Worm (Caenorhabditis elegans) whole organism, L3 larva: ENCODE results near the gene bath-1.
"Not testable (repeated sequence)": the region's sequence is repeated elsewhere in the genome, so short reads cannot be mapped to it uniquely, and the experiment has no call there.

Experiments
- R02D3.7 ChIP-seq: fragments of 150-350 bp; optimal IDR thresholded peaks from 2 replicates; lab custom pipeline; 2014; ENCODE audit warnings: missing biosample characterization, missing genetic modification characterization
- ZK546.5 ChIP-seq: sonication (generic microtip); optimal IDR thresholded peaks from 2 replicates; lab custom pipeline; 2017; ENCODE audit warnings: missing biosample characterization, missing genetic modification characterization
- aly-2 ChIP-seq: fragments of 150-350 bp; optimal IDR thresholded peaks from 2 replicates; lab custom pipeline; 2014; ENCODE audit warnings: missing biosample characterization, missing genetic modification characterization
- ceh-16 ChIP-seq: sonication (generic microtip); optimal IDR thresholded peaks from 2 replicates; lab custom pipeline; 2017; ENCODE audit warnings: missing biosample characterization, missing genetic modification characterization
- ceh-28 ChIP-seq: fragments of 150-350 bp; optimal IDR thresholded peaks from 2 replicates; lab custom pipeline; 2014; ENCODE audit warnings: missing biosample characterization, missing genetic modification reagents, missing genetic modification characterization
- daf-12 ChIP-seq: fragments of 150-350 bp; optimal IDR thresholded peaks from 2 replicates; lab custom pipeline; 2014; ENCODE audit warnings: missing biosample characterization, missing genetic modification reagents, missing genetic modification characterization
- egl-27 ChIP-seq: sonication (generic microtip); optimal IDR thresholded peaks from 4 replicates; lab custom pipeline; 2017; ENCODE audit warnings: missing biosample characterization, missing genetic modification reagents, missing genetic modification characterization
- egl-5 ChIP-seq: fragments of 150-350 bp; optimal IDR thresholded peaks from 2 replicates; lab custom pipeline; 2017; ENCODE audit warnings: missing biosample characterization, missing genetic modification reagents, missing genetic modification characterization, inconsistent platforms
- elt-1 ChIP-seq: fragments of 150-350 bp; optimal IDR thresholded peaks from 2 replicates; lab custom pipeline; 2014; ENCODE audit warnings: missing biosample characterization, missing genetic modification characterization
- elt-2 ChIP-seq: sonication (generic microtip); optimal IDR thresholded peaks from 2 replicates; lab custom pipeline; 2016; ENCODE audit warnings: missing genetic modification reagents, mild to moderate bottlenecking, missing genetic modification characterization, missing compliant biosample characterization
- fkh-2 ChIP-seq: fragments of 150-350 bp; optimal IDR thresholded peaks from 2 replicates; lab custom pipeline; 2014; ENCODE audit warnings: missing biosample characterization, missing genetic modification reagents, missing genetic modification characterization
- hmg-11 ChIP-seq: sonication (generic microtip); optimal IDR thresholded peaks from 2 replicates; lab custom pipeline; 2016; ENCODE audit warnings: missing genetic modification characterization, missing compliant biosample characterization
- lin-15B ChIP-seq: fragments of 150-350 bp; optimal IDR thresholded peaks from 2 replicates; lab custom pipeline; 2014; ENCODE audit warnings: missing biosample characterization, missing genetic modification characterization
- lin-39 ChIP-seq: fragments of 150-350 bp; optimal IDR thresholded peaks from 2 replicates; lab custom pipeline; 2018; ENCODE audit warnings: missing biosample characterization, missing genetic modification reagents, missing genetic modification characterization
- lsy-12 ChIP-seq: sonication (generic microtip); optimal IDR thresholded peaks from 2 replicates; lab custom pipeline; 2016; ENCODE audit warnings: mild to moderate bottlenecking, missing genetic modification characterization, missing compliant biosample characterization
- mml-1 ChIP-seq: fragments of 150-350 bp; sonication (generic microtip); optimal IDR thresholded peaks from 3 replicates; lab custom pipeline; 2014; ENCODE audit warnings: missing biosample characterization, missing genetic modification characterization
- nfya-1 ChIP-seq: sonication (generic microtip); optimal IDR thresholded peaks from 2 replicates; lab custom pipeline; 2017; ENCODE audit warnings: missing genetic modification characterization, mild to moderate bottlenecking, missing compliant biosample characterization, antibody characterized with exemption, moderate library complexity; ENCODE audit not compliant: insufficient read depth
- nhr-12 ChIP-seq: fragments of 150-350 bp; optimal IDR thresholded peaks from 2 replicates; lab custom pipeline; 2014; ENCODE audit warnings: missing biosample characterization, missing genetic modification characterization
- nhr-237 ChIP-seq: fragments of 150-350 bp; optimal IDR thresholded peaks from 2 replicates; lab custom pipeline; 2014; ENCODE audit warnings: missing biosample characterization, missing genetic modification characterization
- nhr-43 ChIP-seq: sonication (generic microtip); optimal IDR thresholded peaks from 2 replicates; lab custom pipeline; 2016; ENCODE audit warnings: mild to moderate bottlenecking, missing genetic modification characterization, missing compliant biosample characterization; ENCODE audit not compliant: poor library complexity, severe bottlenecking
- nhr-67 ChIP-seq: fragments of 150-350 bp; optimal IDR thresholded peaks from 2 replicates; lab custom pipeline; 2014; ENCODE audit warnings: missing biosample characterization, missing genetic modification characterization
- pha-4 ChIP-seq: fragments of 150-350 bp; optimal IDR thresholded peaks from 2 replicates; lab custom pipeline; 2014; ENCODE audit warnings: missing biosample characterization, missing genetic modification reagents, missing genetic modification characterization
- pqm-1 ChIP-seq: fragments of 150-350 bp; optimal IDR thresholded peaks from 2 replicates; lab custom pipeline; 2017; ENCODE audit warnings: missing biosample characterization, missing genetic modification characterization, inconsistent platforms
- sea-2 ChIP-seq: fragments of 150-350 bp; sonication (generic microtip); optimal IDR thresholded peaks from 4 replicates; lab custom pipeline; 2014; ENCODE audit warnings: missing biosample characterization, missing genetic modification reagents, missing genetic modification characterization
- skn-1 ChIP-seq: fragments of 150-350 bp; optimal IDR thresholded peaks from 2 replicates; lab custom pipeline; 2014; ENCODE audit warnings: missing biosample characterization, missing genetic modification characterization
- tbx-2 ChIP-seq: sonication (generic microtip); optimal IDR thresholded peaks from 2 replicates; lab custom pipeline; 2016; ENCODE audit warnings: mild to moderate bottlenecking, missing genetic modification characterization, missing compliant biosample characterization
- unc-39 ChIP-seq: sonication (generic microtip); optimal IDR thresholded peaks from 4 replicates; lab custom pipeline; 2017; ENCODE audit warnings: missing biosample characterization, missing genetic modification characterization
- unc-62 ChIP-seq: fragments of 150-350 bp; sonication (generic microtip); optimal IDR thresholded peaks from 4 replicates; lab custom pipeline; 2014; ENCODE audit warnings: missing biosample characterization, missing genetic modification reagents, missing genetic modification characterization
- zag-1 ChIP-seq: fragments of 150-350 bp; optimal IDR thresholded peaks from 2 replicates; lab custom pipeline; 2014; ENCODE audit warnings: missing biosample characterization, missing genetic modification characterization
- ztf-11 ChIP-seq: fragments of 150-350 bp; optimal IDR thresholded peaks from 2 replicates; lab custom pipeline; 2014; ENCODE audit warnings: missing biosample characterization, missing genetic modification characterization

Gene bath-1

ce11 chrII:2013856-2014255 is 14.8 kb downstream of the bath-1 start:
- TF ChIP-seq ceh-28 (tag; lab: Kevin White, UChicago) (peak; percentile 76), nhr-67 (tag; lab: Kevin White, UChicago) (no peak)
- TF ChIP-seq, all 47 proteins: peak for 1

- TF ChIP-seq hmg-11: no peak
- no peak for TF ChIP-seq pqm-1 (tag; lab: Kevin White, UChicago)
- TF ChIP-seq lsy-12 (tag; lab: Kevin White, UChicago): no peak
- TF ChIP-seq aly-2 (tag; lab: Kevin White, UChicago): no peak
- no peak for TF ChIP-seq daf-12 (tag; lab: Kevin White, UChicago)
- no peak for TF ChIP-seq lin-15B (tag; lab: Kevin White, UChicago)
- no peak for TF ChIP-seq unc-62 (GFP tag; lab: Kevin White, UChicago)
- TF ChIP-seq sea-2 (GFP tag; lab: Kevin White, UChicago): no peak
- TF ChIP-seq nhr-237 (tag; lab: Kevin White, UChicago): no peak
- TF ChIP-seq tbx-2: no peak
- TF ChIP-seq mml-1 (tag; lab: Kevin White, UChicago): no peak
- TF ChIP-seq lin-39 (tag; lab: Kevin White, UChicago): no peak
- TF ChIP-seq zag-1: no peak
- TF ChIP-seq nhr-43 (tag; lab: Kevin White, UChicago): no peak
- TF ChIP-seq nfya-1: no peak
- no peak for TF ChIP-seq fkh-2 (tag; lab: Kevin White, UChicago)
- no peak for TF ChIP-seq ZK546.5 (tag; lab: Kevin White, UChicago)
- TF ChIP-seq, all 47 proteins: peak for 0
Observed at ce11 chrII:2012698-2013097, 15.9 kb downstream of the bath-1 start, which contains the start of gene F59H6.15. TSS of gene F59H6.15 (plus strand) at chrII:2012998.

DNA sequence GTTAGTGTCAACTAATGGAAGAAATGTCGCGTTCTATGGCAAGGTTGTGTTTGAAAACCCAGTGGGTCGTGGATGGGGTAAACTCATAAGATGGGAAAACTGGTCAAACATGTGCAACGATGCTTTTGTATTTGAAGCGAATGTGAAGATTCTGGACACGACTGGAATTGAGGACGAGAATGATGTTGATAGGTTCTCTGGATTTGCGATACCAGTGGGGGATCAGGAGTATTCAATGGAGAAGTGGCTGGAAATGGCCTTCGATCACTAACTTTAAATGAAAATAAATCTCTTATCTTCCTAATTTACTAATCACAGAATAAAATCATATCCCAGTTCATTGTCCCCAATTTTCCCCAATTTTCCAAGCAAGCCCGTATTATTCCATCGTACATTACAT is 17.4 kb downstream of the bath-1 start:
- TF ChIP-seq lin-39 (tag; lab: Kevin White, UChicago) (no peak), zag-1 (no peak), nhr-12 (tag; lab: Kevin White, UChicago) (no peak), skn-1 (tag; lab: Kevin White, UChicago) (no peak)

DNA sequence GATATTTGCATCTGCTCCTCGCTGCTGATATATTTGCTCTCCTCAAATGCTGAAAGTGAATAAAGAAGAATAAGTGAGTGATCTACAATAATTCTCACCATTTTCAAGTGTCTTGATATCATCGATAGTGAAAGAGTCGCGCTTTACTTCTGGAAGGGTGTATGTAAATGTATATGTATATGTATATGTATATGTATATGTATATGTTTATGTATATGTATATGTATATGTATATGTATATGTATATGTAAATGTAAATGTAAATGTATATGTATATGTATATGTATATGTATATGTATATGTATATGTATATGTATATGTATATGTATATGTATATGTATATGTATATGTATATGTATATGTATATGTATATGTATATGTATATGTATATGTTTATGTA is 27.9 kb downstream of the bath-1 start, which contains the start of gene ceh-84:
TSS of gene ceh-84 (minus strand) at position 101 of the 400 bp plus-strand sequence.
- not testable (repeated sequence) for TF ChIP-seq nhr-43, fkh-2, skn-1 (tag; lab: Kevin White, UChicago)
- TF ChIP-seq, all 47 proteins: peak for 0; not testable (repeated sequence) for 47

- not testable (repeated sequence) for TF ChIP-seq hmg-11; elt-2 (tag; lab: Kevin White, UChicago); mml-1 (tag; lab: Kevin White, UChicago)
Observed at ce11 chrII:1998561-1998960, 30.1 kb downstream of the bath-1 start, which contains the start of gene math-19. TSS of gene math-19 (plus strand) at chrII:1998861.

DNA sequence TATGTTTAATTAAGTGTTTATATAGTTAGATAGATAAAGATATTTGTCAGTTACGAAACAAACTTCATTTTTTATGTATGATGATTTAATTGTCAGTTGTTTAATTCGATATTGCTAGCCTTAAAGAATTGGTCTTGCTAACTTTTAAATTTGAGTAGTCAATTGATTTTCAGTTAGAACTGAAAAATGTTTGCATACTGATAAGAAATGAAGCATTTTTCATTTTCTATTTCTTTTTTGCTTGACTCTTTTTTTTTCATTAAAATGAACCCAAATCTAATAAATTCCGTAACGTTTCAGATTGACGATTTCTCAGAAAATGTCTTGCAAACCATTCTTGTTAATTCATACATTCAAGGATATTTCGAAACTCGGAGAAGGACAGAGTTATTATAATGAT is 32.4 kb downstream of the bath-1 start, which contains the start of gene math-20:
TSS of gene math-20 (plus strand) at position 301 of the 400 bp plus-strand sequence.
- TF ChIP-seq hmg-11 (no peak), pha-4 (tag; lab: Kevin White, UChicago) (no peak), R02D3.7 (no peak), skn-1 (tag; lab: Kevin White, UChicago) (no peak), egl-5 (tag; lab: Kevin White, UChicago) (no peak), unc-39 (no peak), ztf-11 (tag; lab: Kevin White, UChicago) (no peak), egl-27 (tag; lab: Kevin White, UChicago) (no peak), ceh-16 (tag; lab: Kevin White, UChicago) (no peak), elt-1 (no peak)
